Worm (Caenorhabditis elegans): ENCODE data around the gene rpt-1.

DNA sequence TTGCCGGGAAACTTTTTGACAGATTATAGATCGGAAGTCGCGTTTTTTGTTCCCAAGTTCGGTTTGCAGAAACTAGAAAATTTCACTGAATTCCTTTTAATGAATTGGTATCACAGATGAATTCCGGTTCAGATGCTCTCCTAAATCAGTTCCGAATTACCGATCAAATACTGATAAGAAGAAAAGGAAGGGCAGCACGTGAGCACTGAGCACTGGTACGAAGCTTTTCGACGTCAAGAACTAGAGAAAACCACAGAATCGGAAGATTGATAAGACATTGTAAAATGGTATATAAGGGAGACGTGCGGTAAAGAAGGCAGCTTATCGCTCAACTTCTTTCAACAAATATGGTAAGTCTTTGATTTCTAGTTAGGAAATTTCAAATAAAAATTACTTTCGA is 7.0 kb downstream of the rpt-1 start, which contains the start of gene cpr-1:
- TF ChIP-seq flt-1 (GFP tag; IDR thresholded peaks at IDR 0.05) (no peak), ztf-23 (GFP tag; IDR thresholded peaks at IDR 0.05) (no peak), klf-2 (GFP tag; conservative IDR thresholded peaks at IDR 0.05) (no peak), T22C8.4 (GFP tag; IDR thresholded peaks at IDR 0.05) (no peak), med-1 (GFP tag; optimal IDR thresholded peaks at IDR 0.05; ENCODE audit: insufficient read depth) (no peak), ref-1 (GFP tag; conservative IDR thresholded peaks at IDR 0.05) (no peak), tab-1 (GFP tag; IDR thresholded peaks at IDR 0.05) (no peak)

Data from whole organism, midembryonic.